Worm (Caenorhabditis elegans) whole organism, L4 larva: ENCODE results near the gene clec-64.

Experiments
- F10B5.3 ChIP-seq: sonication (generic microtip); optimal IDR thresholded peaks from 2 replicates; lab custom pipeline; 2016; ENCODE audit warnings: mild to moderate bottlenecking, missing genetic modification characterization, missing compliant biosample characterization
- ceh-28 ChIP-seq: fragments of 150-350 bp; optimal IDR thresholded peaks from 2 replicates; lab custom pipeline; 2014; ENCODE audit warnings: missing biosample characterization, missing genetic modification reagents, missing genetic modification characterization
- ceh-32 ChIP-seq: sonication (generic microtip); optimal IDR thresholded peaks from 2 replicates; lab custom pipeline; 2016; ENCODE audit warnings: mild to moderate bottlenecking, missing genetic modification characterization, missing compliant biosample characterization; ENCODE audit not compliant: poor library complexity
- fos-1 ChIP-seq: fragments of 150-350 bp; optimal IDR thresholded peaks from 2 replicates; lab custom pipeline; 2014; ENCODE audit warnings: missing biosample characterization, missing genetic modification characterization
- nhr-48 ChIP-seq: sonication (generic microtip); optimal IDR thresholded peaks from 2 replicates; lab custom pipeline; 2016; ENCODE audit warnings: mild to moderate bottlenecking, missing genetic modification characterization, missing compliant biosample characterization
- pha-4 ChIP-seq, 2 experiments: fragments of 150-350 bp in 1 of 2; fragments of 200-800 bp in 1 of 2; sonication (Bioruptor generic) in 1 of 2; IDR thresholded peaks in 1 of 2; optimal IDR thresholded peaks in 1 of 2; 2 replicates each; pipeline versions ENCODE4 v1.3.6 to Lab custom; 2014 to 2022; ENCODE audit warnings: missing genetic modification characterization in 2 of 2, missing genetic modification reagents in 2 of 2, missing biosample characterization in 1 of 2, missing compliant biosample characterization in 1 of 2
- pqm-1 ChIP-seq: sonication (generic microtip); optimal IDR thresholded peaks from 2 replicates; lab custom pipeline; 2017; ENCODE audit warnings: missing biosample characterization, missing genetic modification characterization
- zip-2 ChIP-seq: fragments of 150-350 bp; optimal IDR thresholded peaks from 2 replicates; lab custom pipeline; 2014; ENCODE audit warnings: missing biosample characterization, missing genetic modification characterization

DNA sequence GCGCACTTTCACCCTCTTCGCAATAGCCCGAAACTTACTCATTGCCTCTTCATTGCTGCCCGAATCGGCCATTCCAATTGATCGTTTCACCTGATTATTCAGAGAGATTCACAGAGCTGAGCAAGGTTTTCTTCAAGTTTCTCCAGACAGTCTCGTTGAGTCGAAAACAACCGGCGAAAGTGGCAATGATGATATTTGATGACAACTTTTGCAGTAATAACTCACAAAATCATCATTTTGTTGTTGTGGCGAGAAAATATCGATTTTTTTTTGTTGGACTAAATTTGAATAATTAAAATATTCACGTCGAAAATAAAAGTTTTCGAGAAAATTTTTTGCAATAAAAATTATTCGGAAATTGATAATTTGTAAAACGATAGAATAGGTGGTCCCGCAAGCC, 32.4 kb upstream of the clec-64 start, which contains the start of gene snf-5:
- no peak for TF ChIP-seq F10B5.3 (tag; lab: Kevin White, UChicago)
- TF ChIP-seq pqm-1 (tag; lab: Kevin White, UChicago): no peak
- TF ChIP-seq nhr-48 (tag; lab: Kevin White, UChicago): no peak
- no peak for TF ChIP-seq zip-2
- no peak for TF ChIP-seq pha-4 (GFP tag; IDR thresholded peaks at IDR 0.05; lab: Robert Waterston, UW)
- no peak for TF ChIP-seq pha-4 (tag; optimal IDR thresholded peaks at IDR 0.05; lab: Kevin White, UChicago)
- no peak for TF ChIP-seq ceh-32 (tag; lab: Kevin White, UChicago)
- TF ChIP-seq ceh-28 (tag; lab: Kevin White, UChicago): no peak
- TF ChIP-seq fos-1 (tag; lab: Kevin White, UChicago): no peak
